Worm (Caenorhabditis elegans) whole organism, L3 larva: ENCODE data around the gene rps-30.

ENCODE experiments used
- R02D3.7 ChIP-seq: fragments of 150-350 bp; optimal IDR thresholded peaks from 2 replicates; lab custom pipeline; 2014; ENCODE audit warnings: missing biosample characterization, missing genetic modification characterization
- ZK546.5 ChIP-seq: sonication (generic microtip); optimal IDR thresholded peaks from 2 replicates; lab custom pipeline; 2017; ENCODE audit warnings: missing biosample characterization, missing genetic modification characterization
- aly-2 ChIP-seq: fragments of 150-350 bp; optimal IDR thresholded peaks from 2 replicates; lab custom pipeline; 2014; ENCODE audit warnings: missing biosample characterization, missing genetic modification characterization
- ama-1 ChIP-seq: fragments of 150-350 bp; optimal IDR thresholded peaks from 2 replicates; lab custom pipeline; 2018
- ceh-16 ChIP-seq: sonication (generic microtip); optimal IDR thresholded peaks from 2 replicates; lab custom pipeline; 2017; ENCODE audit warnings: missing biosample characterization, missing genetic modification characterization
- ceh-28 ChIP-seq: fragments of 150-350 bp; optimal IDR thresholded peaks from 2 replicates; lab custom pipeline; 2014; ENCODE audit warnings: missing biosample characterization, missing genetic modification reagents, missing genetic modification characterization
- ceh-82 ChIP-seq: fragments of 150-350 bp; optimal IDR thresholded peaks from 2 replicates; lab custom pipeline; 2014; ENCODE audit warnings: missing biosample characterization, missing genetic modification characterization
- daf-12 ChIP-seq: fragments of 150-350 bp; optimal IDR thresholded peaks from 2 replicates; lab custom pipeline; 2014; ENCODE audit warnings: missing biosample characterization, missing genetic modification reagents, missing genetic modification characterization
- elt-1 ChIP-seq: fragments of 150-350 bp; optimal IDR thresholded peaks from 2 replicates; lab custom pipeline; 2014; ENCODE audit warnings: missing biosample characterization, missing genetic modification characterization
- elt-2 ChIP-seq: sonication (generic microtip); optimal IDR thresholded peaks from 2 replicates; lab custom pipeline; 2016; ENCODE audit warnings: missing genetic modification reagents, mild to moderate bottlenecking, missing genetic modification characterization, missing compliant biosample characterization
- elt-3 ChIP-seq, 3 experiments: fragments of 150-350 bp in 1 of 3; sonication (generic microtip) in 2 of 3; optimal IDR thresholded peaks; 2 replicates in 2 of 3; 4 replicates in 1 of 3; lab custom pipeline; 2014 to 2017; ENCODE audit warnings: missing biosample characterization in 3 of 3, missing genetic modification characterization in 3 of 3
- eor-1 ChIP-seq, 2 experiments: fragments of 150-350 bp; optimal IDR thresholded peaks; 2 replicates each; lab custom pipeline; 2014 to 2018; ENCODE audit warnings: missing biosample characterization in 2 of 2, missing genetic modification characterization in 2 of 2
- fkh-10 ChIP-seq: sonication (generic microtip); optimal IDR thresholded peaks from 2 replicates; lab custom pipeline; 2017; ENCODE audit warnings: missing biosample characterization, missing genetic modification reagents, missing genetic modification characterization
- fkh-2 ChIP-seq: fragments of 150-350 bp; optimal IDR thresholded peaks from 2 replicates; lab custom pipeline; 2014; ENCODE audit warnings: missing biosample characterization, missing genetic modification reagents, missing genetic modification characterization
- jun-1 ChIP-seq: fragments of 150-350 bp; optimal IDR thresholded peaks from 2 replicates; lab custom pipeline; 2014; ENCODE audit warnings: missing biosample characterization, missing genetic modification reagents, missing genetic modification characterization
- lin-39 ChIP-seq: fragments of 150-350 bp; optimal IDR thresholded peaks from 2 replicates; lab custom pipeline; 2018; ENCODE audit warnings: missing biosample characterization, missing genetic modification reagents, missing genetic modification characterization
- mdl-1 ChIP-seq: fragments of 150-350 bp; optimal IDR thresholded peaks from 2 replicates; lab custom pipeline; 2014; ENCODE audit warnings: missing biosample characterization, missing genetic modification characterization
- mml-1 ChIP-seq: fragments of 150-350 bp; sonication (generic microtip); optimal IDR thresholded peaks from 3 replicates; lab custom pipeline; 2014; ENCODE audit warnings: missing biosample characterization, missing genetic modification characterization
- nfya-1 ChIP-seq: sonication (generic microtip); optimal IDR thresholded peaks from 2 replicates; lab custom pipeline; 2017; ENCODE audit warnings: missing genetic modification characterization, mild to moderate bottlenecking, missing compliant biosample characterization, antibody characterized with exemption, moderate library complexity; ENCODE audit not compliant: insufficient read depth
- nhr-23 ChIP-seq: fragments of 150-350 bp; optimal IDR thresholded peaks from 2 replicates; lab custom pipeline; 2014; ENCODE audit warnings: missing biosample characterization, missing genetic modification reagents, missing genetic modification characterization
- nhr-237 ChIP-seq: fragments of 150-350 bp; optimal IDR thresholded peaks from 2 replicates; lab custom pipeline; 2014; ENCODE audit warnings: missing biosample characterization, missing genetic modification characterization
- nhr-25 ChIP-seq: sonication (generic microtip); optimal IDR thresholded peaks from 2 replicates; lab custom pipeline; 2017; ENCODE audit warnings: missing biosample characterization, missing genetic modification characterization
- nhr-28 ChIP-seq: fragments of 150-350 bp; optimal IDR thresholded peaks from 2 replicates; lab custom pipeline; 2014; ENCODE audit warnings: missing biosample characterization, missing genetic modification characterization
- nhr-43 ChIP-seq: sonication (generic microtip); optimal IDR thresholded peaks from 2 replicates; lab custom pipeline; 2016; ENCODE audit warnings: mild to moderate bottlenecking, missing genetic modification characterization, missing compliant biosample characterization; ENCODE audit not compliant: poor library complexity, severe bottlenecking
- nhr-67 ChIP-seq: fragments of 150-350 bp; optimal IDR thresholded peaks from 2 replicates; lab custom pipeline; 2014; ENCODE audit warnings: missing biosample characterization, missing genetic modification characterization
- nhr-76 ChIP-seq: fragments of 150-350 bp; sonication (generic microtip); optimal IDR thresholded peaks from 5 replicates; lab custom pipeline; 2014; ENCODE audit warnings: missing biosample characterization, missing genetic modification characterization
- pha-4 ChIP-seq: fragments of 150-350 bp; optimal IDR thresholded peaks from 2 replicates; lab custom pipeline; 2014; ENCODE audit warnings: missing biosample characterization, missing genetic modification reagents, missing genetic modification characterization
- pqm-1 ChIP-seq: fragments of 150-350 bp; optimal IDR thresholded peaks from 2 replicates; lab custom pipeline; 2017; ENCODE audit warnings: missing biosample characterization, missing genetic modification characterization, inconsistent platforms
- snpc-4 ChIP-seq: fragments of 150-350 bp; optimal IDR thresholded peaks from 2 replicates; lab custom pipeline; 2014; ENCODE audit warnings: missing biosample characterization, missing genetic modification characterization
- tbx-2 ChIP-seq: sonication (generic microtip); optimal IDR thresholded peaks from 2 replicates; lab custom pipeline; 2016; ENCODE audit warnings: mild to moderate bottlenecking, missing genetic modification characterization, missing compliant biosample characterization
- unc-39 ChIP-seq: sonication (generic microtip); optimal IDR thresholded peaks from 4 replicates; lab custom pipeline; 2017; ENCODE audit warnings: missing biosample characterization, missing genetic modification characterization
- unc-62 ChIP-seq: fragments of 150-350 bp; sonication (generic microtip); optimal IDR thresholded peaks from 4 replicates; lab custom pipeline; 2014; ENCODE audit warnings: missing biosample characterization, missing genetic modification reagents, missing genetic modification characterization
- ztf-11 ChIP-seq: fragments of 150-350 bp; optimal IDR thresholded peaks from 2 replicates; lab custom pipeline; 2014; ENCODE audit warnings: missing biosample characterization, missing genetic modification characterization
- ztf-4 ChIP-seq: fragments of 150-350 bp; optimal IDR thresholded peaks from 2 replicates; lab custom pipeline; 2014; ENCODE audit warnings: missing biosample characterization, missing genetic modification characterization

Gene rps-30

ce11 chrV:7735319-7735718, 41.1 kb upstream of the rps-30 start, which contains the start of gene srr-10:
srr-10 (plus strand) TSS chrV:7735619.
- no peak for TF ChIP-seq snpc-4 (tag; lab: Kevin White, UChicago)
- TF ChIP-seq fkh-2: no peak
- TF ChIP-seq nhr-237 (tag; lab: Kevin White, UChicago): no peak

ce11 chrV:7737710-7738109, 38.7 kb upstream of the rps-30 start, which contains the start of gene srr-9:
srr-9 (plus strand) TSS chrV:7738010.
- TF ChIP-seq unc-62 (GFP tag; lab: Kevin White, UChicago) (no peak), R02D3.7 (tag; lab: Kevin White, UChicago) (no peak), ceh-16 (tag; lab: Kevin White, UChicago) (no peak), aly-2 (tag; lab: Kevin White, UChicago) (no peak), nhr-25 (tag; lab: Kevin White, UChicago) (no peak), jun-1 (no peak), ceh-82 (tag; lab: Kevin White, UChicago) (no peak), nhr-23 (tag; lab: Kevin White, UChicago) (no peak), elt-1 (tag; lab: Kevin White, UChicago) (no peak), daf-12 (tag; lab: Kevin White, UChicago) (no peak), ceh-28 (tag; lab: Kevin White, UChicago) (no peak), nhr-43 (tag; lab: Kevin White, UChicago) (no peak), mdl-1 (no peak), nhr-237 (tag; lab: Kevin White, UChicago) (no peak), ztf-11 (tag; lab: Kevin White, UChicago) (no peak), ama-1 (no peak), snpc-4 (tag; lab: Kevin White, UChicago) (no peak)

ce11 chrV:7739949-7740348, 36.4 kb upstream of the rps-30 start:
- no peak for TF ChIP-seq tbx-2 (tag; lab: Kevin White, UChicago)
- no peak for TF ChIP-seq fkh-10 (GFP tag; lab: Kevin White, UChicago)
- no peak for TF ChIP-seq ZK546.5 (tag; lab: Kevin White, UChicago)
- no peak for TF ChIP-seq ceh-28 (tag; lab: Kevin White, UChicago)
- no peak for TF ChIP-seq aly-2 (tag; lab: Kevin White, UChicago)
- no peak for TF ChIP-seq ztf-4 (tag; lab: Kevin White, UChicago)
- TF ChIP-seq, all 47 proteins: peak for 0

ce11 chrV:7741918-7742317, 34.5 kb upstream of the rps-30 start:
- TF ChIP-seq snpc-4 (tag; lab: Kevin White, UChicago) (no peak), fkh-10 (GFP tag; lab: Kevin White, UChicago) (no peak), ztf-11 (tag; lab: Kevin White, UChicago) (no peak), nhr-23 (tag; lab: Kevin White, UChicago) (no peak), nhr-67 (tag; lab: Kevin White, UChicago) (no peak), pqm-1 (tag; lab: Kevin White, UChicago) (no peak), R02D3.7 (tag; lab: Kevin White, UChicago) (no peak), ceh-82 (tag; lab: Kevin White, UChicago) (no peak), nhr-76 (tag; lab: Kevin White, UChicago) (no peak), eor-1 (tag; optimal IDR thresholded peaks at IDR 0.05; lab: Kevin White, UChicago) (no peak)
- TF ChIP-seq, all 47 proteins: peak for 0

ce11 chrV:7742485-7742959, 33.9 kb upstream of the rps-30 start, which contains the start of gene fbxl-5:
fbxl-5 (plus strand) TSS chrV:7742909.
- TF ChIP-seq nhr-28 (no peak), lin-39 (tag; lab: Kevin White, UChicago) (no peak), nhr-43 (tag; lab: Kevin White, UChicago) (no peak), mml-1 (tag; lab: Kevin White, UChicago) (no peak), nhr-76 (tag; lab: Kevin White, UChicago) (no peak), snpc-4 (tag; lab: Kevin White, UChicago) (no peak), pha-4 (tag; lab: Kevin White, UChicago) (no peak), nfya-1 (tag; lab: Kevin White, UChicago) (no peak), daf-12 (tag; lab: Kevin White, UChicago) (no peak), elt-3 (tag; optimal IDR thresholded peaks at IDR 0.05; lab: Kevin White, UChicago) (no peak), nhr-67 (tag; lab: Kevin White, UChicago) (no peak), elt-2 (tag; lab: Kevin White, UChicago) (no peak), unc-39 (tag; lab: Kevin White, UChicago) (no peak)
